Worm (Caenorhabditis elegans): Measurements from ENCODE around the gene msp-78.

DNA sequence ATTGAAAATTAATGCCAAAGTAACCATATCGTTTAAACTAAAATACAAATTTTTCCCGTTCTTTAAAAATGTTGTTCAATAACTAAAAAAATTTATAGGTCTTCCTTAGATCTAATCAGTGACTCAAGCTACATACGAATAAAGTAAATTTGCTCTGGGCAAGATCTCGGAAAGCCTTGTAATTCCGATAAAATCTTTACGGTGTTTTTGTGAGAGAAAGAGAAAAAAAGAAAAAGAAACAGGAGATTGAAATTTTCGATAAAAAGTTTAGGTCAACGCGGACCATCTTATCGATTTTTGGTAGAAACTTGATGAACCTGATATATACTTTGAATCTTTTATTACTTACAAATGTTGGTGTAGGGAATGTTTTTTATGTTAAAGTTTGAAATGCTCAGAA, 46.7 kb upstream of the msp-78 start:
- TF ChIP-seq T22C8.4 (GFP tag; IDR thresholded peaks at IDR 0.05) (no peak), ztf-23 (GFP tag; IDR thresholded peaks at IDR 0.05) (no peak), tab-1 (GFP tag; IDR thresholded peaks at IDR 0.05) (no peak), med-1 (GFP tag; optimal IDR thresholded peaks at IDR 0.05; ENCODE audit: insufficient read depth) (no peak), flt-1 (GFP tag; IDR thresholded peaks at IDR 0.05) (no peak), klf-2 (GFP tag; conservative IDR thresholded peaks at IDR 0.05) (no peak)

Data from whole organism, midembryonic.